Fruit fly (Drosophila melanogaster): Measurements from ENCODE around the gene CG4553.

The CG4553 gene

dm6 chr3R:25489116-25489515 is 12.4 kb upstream of the CG4553 start (continued):
- TF ChIP-seq CG17186 (GFP tag; optimal IDR thresholded peaks at IDR 0.05) (no peak), CG3281 (GFP tag; optimal IDR thresholded peaks at IDR 0.05) (peak; percentile 58), CG12769 (tag; optimal IDR thresholded peaks at IDR 0.05) (no peak), CTCF (GFP tag; optimal IDR thresholded peaks at IDR 0.05) (no peak), Usf (GFP tag; optimal IDR thresholded peaks at IDR 0.05) (no peak), CG15514 (GFP tag; optimal IDR thresholded peaks at IDR 0.05) (peak; percentile 57), Doc2 (GFP tag; IDR thresholded peaks at IDR 0.05) (no peak), CG6854 (GFP tag; optimal IDR thresholded peaks at IDR 0.05) (no peak), CG12236 (GFP tag; optimal IDR thresholded peaks at IDR 0.05) (no peak), nerfin-2 (GFP tag; IDR thresholded peaks at IDR 0.05; ENCODE audit: partially characterized antibody) (no peak), ATbp (GFP tag; optimal IDR thresholded peaks at IDR 0.05) (peak; percentile 66), Adf1 (GFP tag; IDR thresholded peaks at IDR 0.05) (no peak), CG11560 (tag; IDR thresholded peaks at IDR 0.05) (0 out of 3 replicates have a peak, but pooled peaks have one; percentile 12), Bgb (GFP tag; IDR thresholded peaks at IDR 0.05; ENCODE audit: partially characterized antibody) (no peak), eve (GFP tag; optimal IDR thresholded peaks at IDR 0.05) (no peak), ems (GFP tag; optimal IDR thresholded peaks at IDR 0.05) (no peak), CHES-1-like (GFP tag; optimal IDR thresholded peaks at IDR 0.05) (no peak), Lpt (GFP tag; optimal IDR thresholded peaks at IDR 0.05) (no peak), emc (GFP tag; optimal IDR thresholded peaks at IDR 0.05) (no peak), CG6654 (GFP tag; optimal IDR thresholded peaks at IDR 0.05) (peak; percentile 7), CG17568 (GFP tag; optimal IDR thresholded peaks at IDR 0.05) (no peak), CG7556 (GFP tag; optimal IDR thresholded peaks at IDR 0.05) (peak; percentile 61), esg (GFP tag; conservative IDR thresholded peaks at IDR 0.05) (no peak), Scr (GFP tag; IDR thresholded peaks at IDR 0.05; ENCODE audit: partially characterized antibody) (no peak), fru (optimal IDR thresholded peaks at IDR 0.05) (no peak), zfh1 (GFP tag; IDR thresholded peaks at IDR 0.05) (peak; percentile 44; the same call in 1 of the 3 replicates), Gsc (GFP tag; IDR thresholded peaks at IDR 0.05) (no peak), CG34422 (GFP tag; IDR thresholded peaks at IDR 0.05) (peak; percentile 71; the same call in 1 of the 3 replicates), CG18764 (GFP tag; optimal IDR thresholded peaks at IDR 0.05) (peak; percentile 56), tap (tag; optimal IDR thresholded peaks at IDR 0.05) (peak; percentile 34), CG17612 (GFP tag; IDR thresholded peaks at IDR 0.05) (no peak), pros (GFP tag; optimal IDR thresholded peaks at IDR 0.05) (no peak), CG8281 (tag; optimal IDR thresholded peaks at IDR 0.05) (peak; percentile 6), Hmr (GFP tag; optimal IDR thresholded peaks at IDR 0.05) (no peak), CG32532 (GFP tag; IDR thresholded peaks at IDR 0.05) (peak; percentile 73; the same call in 1 of the 2 replicates), Blimp-1 (GFP tag; optimal IDR thresholded peaks at IDR 0.05) (peak; percentile 77), CG8290 (GFP tag; optimal IDR thresholded peaks at IDR 0.05) (peak; percentile 41), CG8290 (tag; optimal IDR thresholded peaks at IDR 0.05) (no peak), Camta (GFP tag; optimal IDR thresholded peaks at IDR 0.05) (no peak), Dp (GFP tag; optimal IDR thresholded peaks at IDR 0.05) (no peak), Dfd (GFP tag; optimal IDR thresholded peaks at IDR 0.05) (no peak), CG8765 (GFP tag; IDR thresholded peaks at IDR 0.05) (no peak), sug (tag; optimal IDR thresholded peaks at IDR 0.05) (no peak), btn (GFP tag; optimal IDR thresholded peaks at IDR 0.05) (no peak), toy (GFP tag; IDR thresholded peaks at IDR 0.05) (no peak), CG6683 (GFP tag; optimal IDR thresholded peaks at IDR 0.05) (no peak), CG32767 (GFP tag; IDR thresholded peaks at IDR 0.05) (no peak), NC2α (GFP tag; optimal IDR thresholded peaks at IDR 0.05) (no peak), MTF-1 (GFP tag; optimal IDR thresholded peaks at IDR 0.05; ENCODE audit: borderline replicate concordance) (peak; percentile 48), vvl (GFP tag; IDR thresholded peaks at IDR 0.05) (peak; percentile 71), org-1 (GFP tag; optimal IDR thresholded peaks at IDR 0.05) (peak; percentile 35), Hr51 (GFP tag; optimal IDR thresholded peaks at IDR 0.05) (no peak)

Data from whole organism, embryonic.